Worm (Caenorhabditis elegans) whole organism, early embryonic: ENCODE measurements around the gene best-2.

ENCODE experiments used
- B0310.2 ChIP-seq: sonication (generic microtip); optimal IDR thresholded peaks from 2 replicates; lab custom pipeline; 2016; ENCODE audit warnings: mild to moderate bottlenecking, missing genetic modification characterization, missing compliant biosample characterization
- ama-1 ChIP-seq: fragments of 150-350 bp; optimal IDR thresholded peaks from 2 replicates; lab custom pipeline; 2014
- ceh-13 ChIP-seq: fragments of 200-800 bp; sonication (Bioruptor generic); optimal IDR thresholded peaks from 2 replicates; lab custom pipeline; 2018; ENCODE audit warnings: mild to moderate bottlenecking, missing genetic modification characterization, missing compliant biosample characterization
- ets-7 ChIP-seq: sonication (generic microtip); optimal IDR thresholded peaks from 2 replicates; lab custom pipeline; 2016; ENCODE audit warnings: missing genotype, missing genetic modification characterization, missing compliant biosample characterization
- hmg-4 ChIP-seq: fragments of 200-800 bp; sonication (Bioruptor generic); optimal IDR thresholded peaks from 2 replicates; lab custom pipeline; 2018; ENCODE audit warnings: mild to moderate bottlenecking, missing genetic modification characterization, missing compliant biosample characterization
- tbx-37 ChIP-seq: fragments of 200-800 bp; sonication (Bioruptor generic); conservative IDR thresholded peaks from 2 replicates; pipeline ENCODE4 v1.3.6; 2022; ENCODE audit warnings: missing genetic modification reagents, missing genetic modification characterization, missing compliant biosample characterization
- tra-4 ChIP-seq: sonication (generic microtip); optimal IDR thresholded peaks from 2 replicates; lab custom pipeline; 2017; ENCODE audit warnings: missing genetic modification characterization, missing compliant biosample characterization

ce11 chrIV:13098652-13099051 lies 14.2 kb downstream of the best-2 start, which contains the start of the genes dli-1, tin-9.2 and exos-4.1:
- TF ChIP-seq ama-1 (lab: Kevin White, UChicago) (no peak), tbx-37 (GFP tag; lab: Robert Waterston, UW) (no peak), ets-7 (no peak), B0310.2 (tag; lab: Kevin White, UChicago) (no peak), ceh-13 (GFP tag; lab: Kevin White, UChicago) (no peak), hmg-4 (GFP tag; lab: Kevin White, UChicago) (no peak), tra-4 (tag; lab: Kevin White, UChicago) (no peak)
